Worm (Caenorhabditis elegans): ENCODE measurements around the gene F54C9.7.

DNA sequence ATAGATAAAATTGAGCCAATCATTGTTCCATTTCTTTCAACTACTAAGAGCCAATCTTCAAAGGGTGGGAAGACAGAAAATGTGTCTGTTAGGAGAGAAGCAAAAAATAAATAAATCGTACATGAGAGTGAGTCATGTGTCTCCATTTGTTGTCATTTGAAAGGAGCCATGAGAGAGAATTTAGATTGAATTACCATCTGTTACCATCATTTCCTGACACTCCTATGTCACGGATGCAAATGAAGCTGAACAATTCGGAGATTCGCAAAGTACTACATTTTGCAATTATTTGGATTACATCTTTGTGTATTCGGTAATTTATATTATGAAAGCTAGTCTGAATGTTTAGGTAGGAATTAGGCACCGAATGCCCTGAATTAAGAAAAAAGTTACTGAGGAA, 15.3 kb downstream of the F54C9.7 start:
- no peak for TF ChIP-seq ref-1 (GFP tag; conservative IDR thresholded peaks at IDR 0.05)
- TF ChIP-seq flt-1 (GFP tag; IDR thresholded peaks at IDR 0.05): no peak
- no peak for TF ChIP-seq ztf-23 (GFP tag; IDR thresholded peaks at IDR 0.05)
